Worm (Caenorhabditis elegans): ENCODE data around the gene txt-11.
"Not testable (repeated sequence)": the region's sequence is repeated elsewhere in the genome, so short reads cannot be mapped to it uniquely, and the experiment has no call there.

The txt-11 gene

DNA sequence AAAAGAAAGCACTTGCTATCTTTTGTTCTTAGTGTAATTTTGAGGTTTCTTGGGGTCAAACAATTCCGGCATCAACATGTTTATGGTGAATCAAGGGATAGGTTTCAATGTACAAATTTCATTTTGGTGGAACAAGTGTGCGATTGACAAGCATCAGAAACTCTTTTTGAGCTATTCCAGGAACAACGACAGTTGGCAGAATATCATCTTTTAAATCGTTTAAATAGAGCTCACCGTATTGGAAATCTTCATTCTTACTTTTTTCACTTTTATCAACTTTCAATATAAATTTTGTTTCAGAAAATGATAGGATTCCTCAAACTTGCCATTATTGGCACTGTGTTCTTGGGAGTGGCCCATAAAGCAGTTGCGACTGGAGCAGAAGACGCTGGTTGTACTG lies 13.2 kb upstream of the txt-11 start, which contains the start of gene T20D4.10:
T20D4.10 (plus strand) TSS at position 301 of the 400 bp plus-strand sequence.
- TF ChIP-seq zip-5, ceh-30, fkh-6 (tag; optimal IDR thresholded peaks at IDR 0.05): not testable (repeated sequence)

DNA sequence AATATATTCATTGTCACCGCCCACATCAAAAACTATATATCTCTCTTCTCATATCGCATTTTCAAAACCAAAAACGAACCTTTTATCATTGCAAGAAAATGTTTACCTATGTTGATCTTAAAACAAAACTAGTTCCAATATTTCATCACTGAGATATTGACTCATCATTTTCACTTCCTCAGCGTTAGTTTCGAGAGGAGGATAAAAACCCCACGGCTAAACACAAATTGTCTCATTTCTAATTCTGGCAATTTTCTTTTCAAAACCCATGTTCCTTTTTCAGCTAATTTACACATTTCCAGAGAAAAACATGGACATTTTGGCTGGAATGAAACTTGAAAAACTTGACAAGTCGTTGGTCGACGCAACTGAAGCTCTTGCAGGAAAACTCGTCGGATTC lies 4.5 kb upstream of the txt-11 start, which contains the start of gene T20D4.7:
T20D4.7 (plus strand) TSS at position 301 of the 400 bp plus-strand sequence.
- TF ChIP-seq pax-1 (tag; optimal IDR thresholded peaks at IDR 0.05) (no peak), T23F11.4 (GFP tag; optimal IDR thresholded peaks at IDR 0.05) (no peak), ceh-31 (tag; optimal IDR thresholded peaks at IDR 0.05) (no peak), ceh-30 (tag; optimal IDR thresholded peaks at IDR 0.05) (no peak), C08G9.2 (tag; optimal IDR thresholded peaks at IDR 0.05) (no peak), ref-2 (tag; optimal IDR thresholded peaks at IDR 0.05) (no peak)

DNA sequence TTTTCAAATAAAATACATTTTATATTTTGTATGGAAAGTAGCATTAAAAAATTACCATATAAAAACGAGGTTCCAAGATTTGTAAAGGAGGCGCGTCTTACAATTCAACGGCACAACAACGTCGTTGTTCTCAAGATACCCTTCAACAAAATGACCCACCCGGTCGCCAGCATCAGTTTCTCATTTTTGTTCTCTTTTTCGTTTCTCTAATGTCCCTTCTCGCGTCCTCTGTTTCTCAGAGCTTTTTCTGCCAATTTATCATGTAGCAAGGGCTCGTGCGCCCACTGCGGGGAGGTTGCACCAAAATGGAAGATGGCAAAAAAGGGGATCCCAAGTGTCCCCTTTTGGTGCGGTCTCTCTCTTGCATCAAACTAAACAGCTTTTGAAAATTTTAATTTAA lies 3.6 kb upstream of the txt-11 start:
- TF ChIP-seq ceh-22 (tag; optimal IDR thresholded peaks at IDR 0.05) (no peak), ceh-24 (tag; optimal IDR thresholded peaks at IDR 0.05) (no peak), fax-1 (tag; optimal IDR thresholded peaks at IDR 0.05) (no peak), hlh-15 (tag; optimal IDR thresholded peaks at IDR 0.05) (no peak), ceh-19 (GFP tag; optimal IDR thresholded peaks at IDR 0.05) (no peak), nfya-1 (tag; optimal IDR thresholded peaks at IDR 0.05) (no peak), ceh-2 (tag; optimal IDR thresholded peaks at IDR 0.05) (no peak), hlh-6 (tag; optimal IDR thresholded peaks at IDR 0.05) (no peak), ceh-6 (GFP tag; optimal IDR thresholded peaks at IDR 0.05) (no peak), pag-3 (tag; optimal IDR thresholded peaks at IDR 0.05; ENCODE audit: borderline replicate concordance) (no peak), ceh-48 (tag; optimal IDR thresholded peaks at IDR 0.05) (no peak), gmeb-2 (tag; optimal IDR thresholded peaks at IDR 0.05) (no peak), pax-1 (tag; optimal IDR thresholded peaks at IDR 0.05) (no peak), ahr-1 (tag; optimal IDR thresholded peaks at IDR 0.05) (no peak), hlh-8 (tag; optimal IDR thresholded peaks at IDR 0.05) (no peak), fkh-6 (tag; optimal IDR thresholded peaks at IDR 0.05) (no peak)

DNA sequence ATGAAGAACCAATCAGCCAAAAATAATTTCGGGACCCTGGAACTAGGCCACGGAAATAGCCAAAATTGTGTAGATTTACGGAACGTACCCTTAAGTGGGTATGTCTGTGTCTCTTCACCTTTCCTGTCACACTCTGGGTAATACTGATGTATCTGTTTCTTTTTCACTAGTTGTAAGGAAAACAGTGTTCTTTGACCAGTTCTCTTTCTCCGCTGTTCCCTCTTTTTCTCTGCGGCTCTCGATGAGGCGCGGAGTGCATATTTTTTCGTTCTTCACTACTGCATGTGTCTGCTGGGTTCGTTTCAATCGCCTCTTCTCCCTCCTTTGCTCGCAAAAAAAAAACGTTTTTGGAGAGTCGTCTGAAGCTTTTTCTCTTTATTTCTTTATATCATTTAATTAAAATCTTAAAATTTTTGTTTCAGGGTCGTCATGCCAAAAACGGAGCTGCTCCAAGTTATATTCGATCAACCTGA lies 3.0 kb upstream of the txt-11 start, which contains the start of gene arrd-22:
arrd-22 (plus strand) TSS at position 423 of the 473 bp plus-strand sequence.
- TF ChIP-seq ceh-48 (tag; optimal IDR thresholded peaks at IDR 0.05) (no peak), fkh-10 (GFP tag; optimal IDR thresholded peaks at IDR 0.05) (no peak), K02D7.2 (tag; optimal IDR thresholded peaks at IDR 0.05) (no peak), ceh-31 (tag; optimal IDR thresholded peaks at IDR 0.05) (no peak), pax-1 (tag; optimal IDR thresholded peaks at IDR 0.05) (no peak), ceh-6 (GFP tag; optimal IDR thresholded peaks at IDR 0.05) (no peak), ceh-24 (tag; optimal IDR thresholded peaks at IDR 0.05) (no peak), ref-2 (tag; optimal IDR thresholded peaks at IDR 0.05) (no peak), ets-4 (tag; optimal IDR thresholded peaks at IDR 0.05) (no peak), elt-4 (tag; optimal IDR thresholded peaks at IDR 0.05) (no peak), npax-4 (tag; optimal IDR thresholded peaks at IDR 0.05) (no peak)

DNA sequence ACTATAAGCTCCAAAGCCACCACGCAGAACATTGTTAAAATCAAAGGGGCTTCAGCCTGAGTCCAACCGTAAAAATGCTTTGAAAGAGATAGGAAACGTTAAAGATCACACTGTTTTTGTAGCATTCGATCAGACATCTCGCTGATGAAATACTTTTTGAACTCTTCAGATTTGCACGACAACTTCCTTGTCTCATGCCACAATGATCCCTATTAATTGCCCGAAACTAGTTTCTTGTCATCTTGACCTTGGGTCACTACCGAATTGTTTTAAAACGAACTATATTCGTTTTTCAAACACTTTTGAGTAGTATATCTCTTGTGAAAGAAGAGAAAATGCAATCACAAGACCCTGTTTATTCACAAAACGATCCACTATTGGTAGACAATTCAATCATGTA lies 4.8 kb downstream of the txt-11 start, which contains the start of gene T20D4.3:
T20D4.3 (plus strand) TSS at position 301 of the 400 bp plus-strand sequence.
- no peak for TF ChIP-seq pha-4 (tag; optimal IDR thresholded peaks at IDR 0.05)

DNA sequence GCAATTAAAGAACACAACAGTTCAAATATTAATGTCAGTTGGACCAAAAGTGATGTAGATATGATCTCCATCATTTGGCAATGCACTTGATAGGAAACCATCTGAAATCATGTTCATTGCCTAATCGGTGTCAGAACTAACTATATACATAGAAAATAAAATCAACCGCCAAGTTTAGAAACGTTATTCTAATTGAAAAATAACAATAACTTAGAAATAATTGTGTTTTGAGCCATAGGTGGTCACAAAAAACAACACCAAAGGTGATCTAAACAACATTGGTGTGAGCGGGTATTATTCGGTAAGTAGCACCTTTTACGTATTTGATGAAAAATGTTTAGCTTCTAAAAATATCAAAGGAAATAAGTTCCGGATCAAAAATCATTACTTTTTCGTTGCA lies 11.2 kb downstream of the txt-11 start, which contains the start of gene srab-21:
srab-21 (minus strand) TSS at position 101 of the 400 bp plus-strand sequence.
- TF ChIP-seq sox-2 (GFP tag; IDR thresholded peaks at IDR 0.05) (no peak), npax-4 (tag; optimal IDR thresholded peaks at IDR 0.05) (no peak), pax-1 (tag; optimal IDR thresholded peaks at IDR 0.05) (no peak), nfya-1 (tag; optimal IDR thresholded peaks at IDR 0.05) (no peak)

DNA sequence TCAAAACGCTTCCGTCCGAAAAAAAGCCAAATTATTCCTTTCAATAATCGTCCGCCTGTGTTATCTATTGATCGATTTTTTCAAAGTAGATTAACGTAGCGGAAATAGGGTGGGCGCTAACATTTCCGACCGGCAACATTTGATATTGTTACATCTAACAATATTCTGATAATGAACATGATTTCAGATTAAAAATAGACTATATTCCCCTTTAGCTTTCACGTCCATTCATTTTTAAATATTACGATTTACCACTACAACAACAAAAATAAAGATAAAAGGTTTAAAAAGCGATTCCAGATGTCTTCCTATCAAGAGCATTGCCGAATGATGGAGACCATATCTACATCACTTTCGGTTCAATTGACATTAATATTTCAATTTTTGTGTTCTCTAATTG lies 13.0 kb downstream of the txt-11 start, which contains the start of gene srab-22:
srab-22 (plus strand) TSS at position 301 of the 400 bp plus-strand sequence.
- TF ChIP-seq pha-2 (tag; optimal IDR thresholded peaks at IDR 0.05) (no peak), ceh-34 (tag; optimal IDR thresholded peaks at IDR 0.05) (no peak), unc-3 (GFP tag; conservative IDR thresholded peaks at IDR 0.05) (no peak), unc-3 (tag; optimal IDR thresholded peaks at IDR 0.05) (no peak), F13H6.1 (tag; optimal IDR thresholded peaks at IDR 0.05) (no peak), ttx-3 (tag; optimal IDR thresholded peaks at IDR 0.05) (no peak), C38D4.7 (GFP tag; optimal IDR thresholded peaks at IDR 0.05) (no peak), zip-5 (tag; optimal IDR thresholded peaks at IDR 0.05) (no peak), pat-9 (tag; optimal IDR thresholded peaks at IDR 0.05) (no peak), C08G9.2 (tag; optimal IDR thresholded peaks at IDR 0.05) (no peak), hlh-15 (tag; optimal IDR thresholded peaks at IDR 0.05) (no peak), unc-86 (tag; optimal IDR thresholded peaks at IDR 0.05) (no peak), ceh-22 (tag; optimal IDR thresholded peaks at IDR 0.05) (no peak), rnt-1 (tag; optimal IDR thresholded peaks at IDR 0.05) (no peak), lim-6 (tag; optimal IDR thresholded peaks at IDR 0.05) (no peak)

All from whole organism, late embryonic.